Fruit fly (Drosophila melanogaster) whole organism, wandering third instar larva: ENCODE data around the gene Exn.

Experiments used
- Abd-B ChIP-seq: fragments of >200 bp; optimal IDR thresholded peaks from 2 replicates; lab custom pipeline; 2017; ENCODE audit warnings: missing biosample characterization, missing genetic modification characterization
- N ChIP-seq: fragments of >200 bp; optimal IDR thresholded peaks from 2 replicates; lab custom pipeline; 2018; ENCODE audit warnings: missing biosample characterization, missing external identifiers, missing genetic modification characterization
- ey ChIP-seq: fragments of 200-800 bp; sonication (Bioruptor generic); optimal IDR thresholded peaks from 2 replicates; lab custom pipeline; 2016; ENCODE audit warnings: missing biosample characterization, missing genetic modification characterization
- foxo ChIP-seq, 2 experiments: fragments of 200-800 bp; sonication (Bioruptor generic); optimal IDR thresholded peaks; 2 replicates in 1 of 2; 3 replicates in 1 of 2; lab custom pipeline; 2016 to 2017; ENCODE audit warnings: missing biosample characterization in 2 of 2, missing genetic modification characterization in 2 of 2

DNA sequence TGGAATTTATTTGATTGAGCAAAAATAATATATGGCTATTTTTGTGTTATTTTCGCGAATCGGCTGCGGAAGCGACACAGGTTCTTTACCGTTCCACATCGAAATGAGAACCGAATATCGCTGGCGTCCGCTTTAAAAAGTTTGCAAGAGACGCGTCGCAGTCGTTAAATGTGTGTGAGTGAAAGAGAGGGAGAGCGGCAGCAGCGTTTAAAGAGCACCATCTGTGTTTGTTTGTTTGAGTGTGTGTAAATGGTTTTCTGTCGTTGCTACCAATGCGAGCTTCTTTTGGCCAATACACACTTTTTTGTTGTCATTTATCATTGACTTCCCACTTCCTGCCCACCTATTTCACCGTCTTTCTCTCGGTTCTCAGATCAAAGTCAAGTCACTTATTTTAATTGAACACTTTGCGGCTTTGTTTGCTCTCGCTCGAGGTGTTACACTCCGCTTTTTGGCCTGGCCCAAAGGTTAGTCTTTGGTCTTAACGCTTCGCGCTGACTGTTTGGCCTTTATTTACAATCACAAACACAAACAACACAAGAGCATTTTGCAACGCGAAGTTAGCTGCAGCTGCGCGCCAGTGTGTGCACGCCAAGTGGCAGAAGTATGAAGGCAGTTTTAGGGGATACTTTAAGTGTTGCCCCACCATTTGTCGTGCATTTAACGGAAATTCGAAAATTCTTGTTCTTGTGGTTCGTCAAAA is 42.4 kb downstream of the Exn start, which contains the start of gene CG3764:
- TF ChIP-seq ey (peak; percentile 33), N (no peak), foxo (GFP tag; optimal IDR thresholded peaks at IDR 0.05; lab: Kevin White, UChicago) (peak in 1 of 2 experiments; percentile 60), Abd-B (GFP tag; lab: Kevin White, UChicago) (no peak)
